Fruit fly (Drosophila melanogaster) Kc167 (cell line): Measurements from ENCODE around the gene CG32548.

Experiments
- Myc ChIP-seq: fragments of >200 bp; optimal IDR thresholded peaks from 2 replicates; lab custom pipeline; 2017; ENCODE audit warnings: missing external identifiers
- Sin3A ChIP-seq: fragments of >200 bp; optimal IDR thresholded peaks from 2 replicates; lab custom pipeline; 2018; ENCODE audit warnings: missing external identifiers
- h ChIP-seq: fragments of >200 bp; optimal IDR thresholded peaks from 3 replicates; lab custom pipeline; 2018; ENCODE audit warnings: missing external identifiers
- insv ChIP-seq: fragments of >200 bp; optimal IDR thresholded peaks from 3 replicates; lab custom pipeline; 2018; ENCODE audit warnings: missing external identifiers
- psq ChIP-seq: fragments of >200 bp; optimal IDR thresholded peaks from 2 replicates; lab custom pipeline; 2017; ENCODE audit warnings: missing external identifiers
- ttk ChIP-seq: sonication (Bioruptor generic); optimal IDR thresholded peaks from 2 replicates; lab custom pipeline; 2017; ENCODE audit warnings: missing external identifiers

DNA sequence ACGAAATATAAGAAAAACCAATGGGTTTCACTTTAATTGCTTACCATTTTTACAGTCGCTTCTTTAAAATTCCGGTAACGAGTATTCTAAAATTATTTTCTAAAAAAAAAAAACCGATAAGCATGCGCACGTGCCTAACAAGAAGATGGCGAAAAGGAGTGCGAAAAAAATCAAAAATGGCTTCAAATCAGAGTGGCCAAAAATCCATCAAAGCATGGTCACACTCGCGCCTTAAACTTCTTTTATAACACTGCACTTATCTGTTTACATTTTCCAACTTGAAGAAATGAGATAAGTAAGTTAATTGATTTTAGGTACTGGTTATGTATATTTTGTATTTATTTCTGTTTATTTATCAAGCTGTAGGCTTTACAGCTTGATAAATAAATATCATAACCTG lies 19.9 kb upstream of the CG32548 start, which contains the start of gene CG43843:
- TF ChIP-seq h (lab: Kevin White, UChicago) (no peak), Sin3A (lab: Kevin White, UChicago) (no peak), psq (lab: Kevin White, UChicago) (no peak), insv (lab: Kevin White, UChicago) (no peak), ttk (lab: Kevin White, UChicago) (no peak), Myc (lab: Kevin White, UChicago) (no peak)
